Worm (Caenorhabditis elegans) whole organism, L4 larva: Measurements from ENCODE around the gene K03B4.4.

Experiments
- D1046.2 ChIP-seq: fragments of 200-800 bp; sonication (Bioruptor generic); IDR thresholded peaks from 2 replicates; pipeline ENCODE4 v1.3.6; 2022; ENCODE audit warnings: missing genetic modification characterization, missing compliant biosample characterization
- F10B5.3 ChIP-seq: sonication (generic microtip); optimal IDR thresholded peaks from 2 replicates; lab custom pipeline; 2016; ENCODE audit warnings: mild to moderate bottlenecking, missing genetic modification characterization, missing compliant biosample characterization
- F26F4.8 ChIP-seq: fragments of 200-800 bp; sonication (Bioruptor generic); conservative IDR thresholded peaks from 2 replicates; pipeline ENCODE4 v1.3.6; 2022; ENCODE audit warnings: missing genetic modification characterization, missing compliant biosample characterization
- R02D3.7 ChIP-seq: fragments of 150-350 bp; sonication (generic microtip); optimal IDR thresholded peaks from 3 replicates; lab custom pipeline; 2014; ENCODE audit warnings: missing biosample characterization, missing genetic modification characterization
- T26A8.4 ChIP-seq: fragments of 200-800 bp; sonication (Bioruptor generic); IDR thresholded peaks from 2 replicates; pipeline ENCODE4 v1.3.6; 2022; ENCODE audit warnings: missing genetic modification characterization, missing compliant biosample characterization
- ZK337.2 ChIP-seq: fragments of 200-800 bp; sonication (Bioruptor generic); IDR thresholded peaks from 2 replicates; pipeline ENCODE4 v1.3.6; 2022; ENCODE audit warnings: missing genetic modification reagents, missing genetic modification characterization, missing compliant biosample characterization
- aly-2 ChIP-seq: sonication (generic microtip); optimal IDR thresholded peaks from 2 replicates; lab custom pipeline; 2018; ENCODE audit warnings: missing biosample characterization, missing genetic modification characterization
- arid-1 ChIP-seq: fragments of 200-800 bp; sonication (Bioruptor generic); conservative IDR thresholded peaks from 2 replicates; pipeline ENCODE4 v1.3.6; 2022; ENCODE audit warnings: missing genetic modification reagents, missing genetic modification characterization, missing compliant biosample characterization
- ceh-20 ChIP-seq: fragments of 200-800 bp; sonication (Bioruptor generic); IDR thresholded peaks from 2 replicates; pipeline ENCODE4 v1.3.6; 2022; ENCODE audit warnings: missing genetic modification reagents, missing genetic modification characterization, missing compliant biosample characterization
- ceh-44 ChIP-seq: fragments of 200-800 bp; sonication (Bioruptor generic); IDR thresholded peaks from 2 replicates; pipeline ENCODE4 v1.3.6; 2022; ENCODE audit warnings: missing genetic modification reagents, missing genetic modification characterization, missing compliant biosample characterization
- ces-1 ChIP-seq: fragments of 150-350 bp; sonication (generic microtip); optimal IDR thresholded peaks from 4 replicates; lab custom pipeline; 2014; ENCODE audit warnings: missing biosample characterization, missing genetic modification reagents, missing genetic modification characterization
- cey-2 ChIP-seq: sonication (generic microtip); optimal IDR thresholded peaks from 3 replicates; lab custom pipeline; 2017; ENCODE audit warnings: missing genetic modification characterization, mild to moderate bottlenecking, missing compliant biosample characterization, antibody characterized with exemption, borderline replicate concordance; ENCODE audit not compliant: insufficient read depth
- daf-12 ChIP-seq: fragments of 150-350 bp; optimal IDR thresholded peaks from 2 replicates; lab custom pipeline; 2014; ENCODE audit warnings: missing biosample characterization, missing genetic modification reagents, missing genetic modification characterization
- daf-8 ChIP-seq: fragments of 200-800 bp; sonication (Bioruptor generic); IDR thresholded peaks from 2 replicates; pipeline ENCODE4 v1.3.6; 2022; ENCODE audit warnings: missing genetic modification characterization, missing compliant biosample characterization
- dmd-8 ChIP-seq: fragments of 200-800 bp; sonication (Bioruptor generic); IDR thresholded peaks from 2 replicates; pipeline ENCODE4 v1.3.6; 2022; ENCODE audit warnings: missing genetic modification characterization, missing compliant biosample characterization
- dmd-9 ChIP-seq: fragments of 200-800 bp; sonication (Bioruptor generic); IDR thresholded peaks from 2 replicates; pipeline ENCODE4 v1.3.6; 2022; ENCODE audit warnings: missing genetic modification reagents, missing genetic modification characterization, missing compliant biosample characterization
- dpl-1 ChIP-seq: fragments of 150-350 bp; optimal IDR thresholded peaks from 2 replicates; lab custom pipeline; 2014; ENCODE audit warnings: missing biosample characterization, missing genetic modification reagents, missing genetic modification characterization
- gei-8 ChIP-seq: fragments of 200-800 bp; sonication (Bioruptor generic); optimal IDR thresholded peaks from 2 replicates; lab custom pipeline; 2018; ENCODE audit warnings: mild to moderate bottlenecking, missing genetic modification characterization, missing compliant biosample characterization
- hif-1 ChIP-seq, 2 experiments: sonication (generic microtip); optimal IDR thresholded peaks; 2 replicates each; lab custom pipeline; 2016 to 2017; ENCODE audit warnings: missing compliant biosample characterization in 2 of 2, missing genetic modification characterization in 2 of 2, missing genetic modification reagents in 2 of 2, missing genotype in 2 of 2, mild to moderate bottlenecking in 1 of 2
- hlh-11 ChIP-seq: fragments of 200-800 bp; sonication (Bioruptor generic); optimal IDR thresholded peaks from 2 replicates; lab custom pipeline; 2018; ENCODE audit warnings: mild to moderate bottlenecking, missing genetic modification characterization, missing compliant biosample characterization
- hlh-30 ChIP-seq: sonication (generic microtip); optimal IDR thresholded peaks from 2 replicates; lab custom pipeline; 2017; ENCODE audit warnings: antibody characterized with exemption, mild to moderate bottlenecking, missing genetic modification characterization, missing compliant biosample characterization; ENCODE audit not compliant: insufficient read depth
- lim-7 ChIP-seq: fragments of 200-800 bp; sonication (Bioruptor generic); IDR thresholded peaks from 2 replicates; pipeline ENCODE4 v1.3.6; 2022; ENCODE audit warnings: missing genetic modification characterization, missing compliant biosample characterization
- lin-1 ChIP-seq: fragments of 200-800 bp; sonication (Bioruptor generic); IDR thresholded peaks from 2 replicates; pipeline ENCODE4 v1.3.6; 2022; ENCODE audit warnings: missing genetic modification reagents, missing genetic modification characterization, missing compliant biosample characterization
- lin-29 ChIP-seq: fragments of 200-800 bp; sonication (Bioruptor generic); IDR thresholded peaks from 2 replicates; pipeline ENCODE4 v1.3.6; 2022; ENCODE audit warnings: missing genetic modification reagents, missing genetic modification characterization, missing compliant biosample characterization
- lir-3 ChIP-seq: sonication (generic microtip); optimal IDR thresholded peaks from 2 replicates; lab custom pipeline; 2016; ENCODE audit warnings: mild to moderate bottlenecking, missing genetic modification characterization, missing compliant biosample characterization
- lsy-2 ChIP-seq, 2 experiments: fragments of 150-350 bp in 1 of 2; sonication (generic microtip) in 1 of 2; optimal IDR thresholded peaks; 2 replicates each; lab custom pipeline; 2014 to 2017; ENCODE audit warnings: missing biosample characterization in 2 of 2, missing genetic modification characterization in 2 of 2
- mdl-1 ChIP-seq, 2 experiments: fragments of 150-350 bp in 1 of 2; sonication (generic microtip) in 1 of 2; optimal IDR thresholded peaks; 2 replicates each; lab custom pipeline; 2014 to 2017; ENCODE audit warnings: missing biosample characterization in 2 of 2, missing genetic modification characterization in 2 of 2
- mes-2 ChIP-seq: sonication (generic microtip); optimal IDR thresholded peaks from 2 replicates; lab custom pipeline; 2016; ENCODE audit warnings: missing genotype, mild to moderate bottlenecking, missing genetic modification characterization, missing compliant biosample characterization; ENCODE audit not compliant: poor library complexity, severe bottlenecking
- mxl-3 ChIP-seq: fragments of 200-800 bp; sonication (Bioruptor generic); optimal IDR thresholded peaks from 2 replicates; lab custom pipeline; 2018; ENCODE audit warnings: mild to moderate bottlenecking, missing genetic modification characterization, missing compliant biosample characterization
- nhr-10 ChIP-seq: fragments of 150-350 bp; optimal IDR thresholded peaks from 2 replicates; lab custom pipeline; 2014; ENCODE audit warnings: missing biosample characterization, missing genetic modification characterization
- nhr-102 ChIP-seq: sonication (generic microtip); optimal IDR thresholded peaks from 2 replicates; lab custom pipeline; 2016; ENCODE audit warnings: mild to moderate bottlenecking, missing genetic modification characterization, moderate library complexity, missing compliant biosample characterization
- nhr-111 ChIP-seq: fragments of 200-800 bp; sonication (Bioruptor generic); optimal IDR thresholded peaks from 2 replicates; lab custom pipeline; 2018; ENCODE audit warnings: mild to moderate bottlenecking, missing genetic modification characterization, missing compliant biosample characterization
- nhr-28 ChIP-seq: fragments of 150-350 bp; optimal IDR thresholded peaks from 2 replicates; lab custom pipeline; 2014; ENCODE audit warnings: missing biosample characterization, missing genetic modification characterization
- nhr-6 ChIP-seq: fragments of 150-350 bp; optimal IDR thresholded peaks from 2 replicates; lab custom pipeline; 2014; ENCODE audit warnings: missing biosample characterization, missing genetic modification characterization
- pha-4 ChIP-seq, 2 experiments: fragments of 150-350 bp in 1 of 2; fragments of 200-800 bp in 1 of 2; sonication (Bioruptor generic) in 1 of 2; IDR thresholded peaks in 1 of 2; optimal IDR thresholded peaks in 1 of 2; 2 replicates each; pipeline versions ENCODE4 v1.3.6 to Lab custom; 2014 to 2022; ENCODE audit warnings: missing genetic modification characterization in 2 of 2, missing genetic modification reagents in 2 of 2, missing biosample characterization in 1 of 2, missing compliant biosample characterization in 1 of 2
- php-3 ChIP-seq: fragments of 200-800 bp; sonication (Bioruptor generic); IDR thresholded peaks from 2 replicates; pipeline ENCODE4 v1.3.6; 2022; ENCODE audit warnings: missing genetic modification reagents, missing genetic modification characterization, missing compliant biosample characterization
- set-16 ChIP-seq: fragments of 200-800 bp; sonication (Bioruptor generic); IDR thresholded peaks from 2 replicates; pipeline ENCODE4 v1.3.6; 2022; ENCODE audit warnings: missing genetic modification reagents, missing genetic modification characterization, missing compliant biosample characterization
- skn-1 ChIP-seq: fragments of 150-350 bp; optimal IDR thresholded peaks from 2 replicates; lab custom pipeline; 2014; ENCODE audit warnings: missing biosample characterization, missing genetic modification characterization
- snpc-1.2 ChIP-seq: fragments of 200-800 bp; sonication (Bioruptor generic); IDR thresholded peaks from 2 replicates; pipeline ENCODE4 v1.3.6; 2022; ENCODE audit warnings: missing genetic modification reagents, missing genetic modification characterization, missing compliant biosample characterization
- snpc-4 ChIP-seq: fragments of 150-350 bp; optimal IDR thresholded peaks from 2 replicates; lab custom pipeline; 2014; ENCODE audit warnings: missing biosample characterization, missing genetic modification characterization
- spr-1 ChIP-seq: sonication (generic microtip); optimal IDR thresholded peaks from 2 replicates; lab custom pipeline; 2016; ENCODE audit warnings: mild to moderate bottlenecking, missing genetic modification characterization, missing compliant biosample characterization
- tag-97 ChIP-seq: fragments of 200-800 bp; sonication (Bioruptor generic); IDR thresholded peaks from 2 replicates; pipeline ENCODE4 v1.3.6; 2022; ENCODE audit warnings: missing genetic modification characterization, missing compliant biosample characterization
- tra-1 ChIP-seq: fragments of 200-800 bp; sonication (Bioruptor generic); IDR thresholded peaks from 2 replicates; pipeline ENCODE4 v1.3.6; 2022; ENCODE audit warnings: missing genetic modification reagents, missing genetic modification characterization, missing compliant biosample characterization
- unc-130 ChIP-seq: sonication (generic microtip); optimal IDR thresholded peaks from 2 replicates; lab custom pipeline; 2016; ENCODE audit warnings: missing genetic modification reagents, missing genetic modification characterization, missing compliant biosample characterization
- unc-62 ChIP-seq, 3 experiments: fragments of 150-350 bp in 1 of 3; sonication (generic microtip); optimal IDR thresholded peaks in 2 of 3; peaks in 1 of 3; 1 replicate in 1 of 3; 2 replicates in 2 of 3; lab custom pipeline; 2014 to 2017; ENCODE audit warnings: missing biosample characterization in 3 of 3, missing genetic modification characterization in 3 of 3, missing genetic modification reagents in 3 of 3, missing genotype in 1 of 3
- vab-7 ChIP-seq: fragments of 200-800 bp; sonication (Bioruptor generic); IDR thresholded peaks from 2 replicates; pipeline ENCODE4 v1.3.6; 2022; ENCODE audit warnings: missing genetic modification reagents, missing genetic modification characterization, missing compliant biosample characterization
- zag-1 ChIP-seq: fragments of 150-350 bp; optimal IDR thresholded peaks from 2 replicates; lab custom pipeline; 2014; ENCODE audit warnings: missing biosample characterization, missing genetic modification characterization
- zip-11 ChIP-seq: fragments of 200-800 bp; sonication (Bioruptor generic); IDR thresholded peaks from 2 replicates; pipeline ENCODE4 v1.3.6; 2022; ENCODE audit warnings: missing genetic modification characterization, missing compliant biosample characterization
- zip-2 ChIP-seq: fragments of 150-350 bp; optimal IDR thresholded peaks from 2 replicates; lab custom pipeline; 2014; ENCODE audit warnings: missing biosample characterization, missing genetic modification characterization

Gene K03B4.4

ce11 chrV:4686680-4687470 is 5.1 kb downstream of the K03B4.4 start, which contains the start of gene taf-10 (continued):
- TF ChIP-seq daf-8 (no peak), php-3 (no peak), nhr-6 (peak; percentile 33), nhr-28 (tag; lab: Kevin White, UChicago) (no peak), unc-130 (GFP tag; lab: Kevin White, UChicago) (no peak), snpc-1.2 (GFP tag; lab: Robert Waterston, UW) (no peak), unc-62 (GFP tag; optimal IDR thresholded peaks at IDR 0.05 in 1 of 2; lab: Kevin White, UChicago) (no peak), unc-62 (tag; optimal IDR thresholded peaks at IDR 0.05; lab: Kevin White, UChicago) (no peak), hlh-30 (tag; lab: Kevin White, UChicago) (peak; percentile 98), nhr-111 (GFP tag; lab: Kevin White, UChicago) (no peak), gei-8 (no peak), pha-4 (GFP tag; IDR thresholded peaks at IDR 0.05; lab: Robert Waterston, UW) (peak; percentile 11; the same call in 1 of the 2 replicates), pha-4 (tag; optimal IDR thresholded peaks at IDR 0.05; lab: Kevin White, UChicago) (no peak), skn-1 (tag; lab: Kevin White, UChicago) (no peak), tag-97 (GFP tag; lab: Robert Waterston, UW) (no peak), lin-29 (GFP tag; lab: Robert Waterston, UW) (no peak), ZK337.2 (GFP tag; lab: Robert Waterston, UW) (no peak), mdl-1 (tag; optimal IDR thresholded peaks at IDR 0.05; lab: Kevin White, UChicago) (peak; percentile 75 to 88), vab-7 (no peak), arid-1 (no peak), daf-12 (no peak), cey-2 (no peak), hif-1 (tag; optimal IDR thresholded peaks at IDR 0.05; lab: Kevin White, UChicago) (no peak), lsy-2 (tag; optimal IDR thresholded peaks at IDR 0.05; lab: Kevin White, UChicago) (peak in 1 of 2 experiments; percentile 60), ceh-44 (GFP tag; lab: Robert Waterston, UW) (no peak), lir-3 (no peak), T26A8.4 (GFP tag; lab: Robert Waterston, UW) (no peak), nhr-102 (tag; lab: Kevin White, UChicago) (no peak), zag-1 (tag; lab: Kevin White, UChicago) (no peak), D1046.2 (no peak), zip-11 (GFP tag; lab: Robert Waterston, UW) (no peak), hlh-11 (tag; lab: Kevin White, UChicago) (peak; percentile 41), aly-2 (tag; lab: Kevin White, UChicago) (no peak), dpl-1 (GFP tag; lab: Kevin White, UChicago) (peak; percentile 36), set-16 (GFP tag; lab: Robert Waterston, UW) (no peak), spr-1 (tag; lab: Kevin White, UChicago) (no peak), dmd-9 (GFP tag; lab: Robert Waterston, UW) (no peak), zip-2 (tag; lab: Kevin White, UChicago) (no peak), dmd-8 (GFP tag; lab: Robert Waterston, UW) (no peak), lim-7 (no peak), lin-1 (GFP tag; lab: Robert Waterston, UW) (no peak), F10B5.3 (tag; lab: Kevin White, UChicago) (no peak), tra-1 (GFP tag; lab: Robert Waterston, UW) (no peak), ces-1 (no peak), ceh-20 (no peak), mes-2 (peak; percentile 81), mxl-3 (GFP tag; lab: Kevin White, UChicago) (peak; percentile 25), snpc-4 (tag; lab: Kevin White, UChicago) (no peak), nhr-10 (tag; lab: Kevin White, UChicago) (no peak), R02D3.7 (tag; lab: Kevin White, UChicago) (no peak), F26F4.8 (GFP tag; lab: Robert Waterston, UW) (no peak)
